Fruit fly (Drosophila melanogaster): ENCODE data around the gene CG2818.

DNA sequence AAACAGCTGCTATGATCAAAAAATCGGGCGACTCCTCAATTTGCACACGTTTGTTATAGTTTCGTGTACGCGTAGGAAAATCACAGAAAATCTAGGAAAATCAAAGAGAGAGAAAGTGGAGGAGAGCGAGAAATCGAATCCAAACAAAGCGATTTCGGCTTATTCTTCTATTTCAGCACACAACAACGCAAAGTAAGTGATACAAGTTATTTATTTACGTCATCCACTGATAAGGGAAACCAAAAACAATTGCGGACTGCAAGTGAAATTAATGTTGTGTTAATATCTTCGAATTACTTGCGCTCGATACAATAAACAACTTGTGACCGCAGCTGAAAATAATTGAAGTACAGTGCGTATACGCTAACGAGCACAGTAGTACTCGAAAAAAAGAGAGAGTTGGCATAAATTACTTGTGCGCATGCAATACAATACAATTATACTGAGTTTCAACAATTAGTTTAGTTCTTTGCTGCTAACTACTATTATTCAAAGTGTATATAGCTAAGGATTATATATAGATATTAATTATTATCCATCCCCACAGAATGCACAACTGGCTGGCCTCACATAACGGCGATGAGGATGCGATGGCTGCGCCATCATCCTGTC is 491 bp downstream of the CG2818 start:
- TF ChIP-seq psq (optimal IDR thresholded peaks at IDR 0.05) = no peak
- no peak for TF ChIP-seq pan (optimal IDR thresholded peaks at IDR 0.05)
